Fruit fly (Drosophila melanogaster): ENCODE results near the gene CG3823.

DNA sequence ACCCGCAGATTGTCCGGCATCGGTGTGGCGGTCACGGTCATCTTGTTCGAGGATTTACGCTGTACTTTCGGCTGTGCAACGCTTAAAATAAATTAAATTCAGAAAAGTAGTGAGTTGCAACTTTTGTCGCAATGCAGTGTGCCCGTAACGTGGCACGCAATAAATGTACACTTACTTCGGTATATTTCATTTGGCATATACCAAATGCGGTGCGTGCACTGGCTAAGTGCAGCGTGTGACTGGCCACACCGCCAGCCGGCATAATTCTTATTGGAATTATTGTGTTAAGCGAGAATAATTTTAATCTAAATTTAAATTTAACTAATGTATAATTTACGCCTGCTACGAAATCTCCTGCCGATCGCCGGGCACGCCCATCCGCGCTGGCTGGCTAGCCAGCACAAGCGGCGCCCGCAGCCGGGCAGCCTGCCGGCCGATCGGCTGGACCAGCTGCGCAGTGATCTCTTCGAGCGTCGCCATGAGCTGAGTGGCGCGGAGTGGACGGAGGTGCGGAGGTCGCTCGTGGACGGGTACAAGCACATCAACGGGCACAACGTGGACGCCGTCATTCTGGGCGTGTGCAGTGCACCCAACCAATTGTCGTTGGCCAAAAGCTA is 12.6 kb upstream of the CG3823 start, which contains the start of the genes Rpt4 and mldr:
- TF ChIP-seq TFAM (GFP tag; optimal IDR thresholded peaks at IDR 0.05) (no peak), CHES-1-like (GFP tag; optimal IDR thresholded peaks at IDR 0.05) (no peak), CG16815 (GFP tag; optimal IDR thresholded peaks at IDR 0.05) (no peak)

Data from whole organism, embryonic.